Worm (Caenorhabditis elegans) whole organism, L3 larva: ENCODE measurements around the gene W10G11.3.

Experiments
- elt-1 ChIP-seq: fragments of 150-350 bp; optimal IDR thresholded peaks from 2 replicates; lab custom pipeline; 2014; ENCODE audit warnings: missing biosample characterization, missing genetic modification characterization
- elt-2 ChIP-seq: sonication (generic microtip); optimal IDR thresholded peaks from 2 replicates; lab custom pipeline; 2016; ENCODE audit warnings: missing genetic modification reagents, mild to moderate bottlenecking, missing genetic modification characterization, missing compliant biosample characterization
- nhr-12 ChIP-seq: fragments of 150-350 bp; optimal IDR thresholded peaks from 2 replicates; lab custom pipeline; 2014; ENCODE audit warnings: missing biosample characterization, missing genetic modification characterization
- nhr-76 ChIP-seq: fragments of 150-350 bp; sonication (generic microtip); optimal IDR thresholded peaks from 5 replicates; lab custom pipeline; 2014; ENCODE audit warnings: missing biosample characterization, missing genetic modification characterization

- TF ChIP-seq nhr-76 (no peak), elt-2 (no peak), elt-1 (tag; lab: Kevin White, UChicago) (no peak), nhr-12 (tag; lab: Kevin White, UChicago) (no peak)
Observed at ce11 chrII:3561561-3561960, 758 bp downstream of the W10G11.3 start, which contains the start of gene W10G11.2.
